Fruit fly (Drosophila melanogaster) whole organism, embryonic: Measurements from ENCODE around the gene CG44139.
A peak's percentile ranks its signal among the peaks of the same experiment; 100 is the strongest.

ENCODE experiments used
- Awh ChIP-seq: fragments of 200-800 bp; sonication (Bioruptor generic); IDR thresholded peaks from 2 replicates; pipeline ENCODE4, ENCODE4 v1.3.6; 2022; ENCODE audit warnings: missing biosample characterization, missing genetic modification characterization
- Bgb ChIP-seq: fragments of 200-800 bp; sonication (Bioruptor generic); IDR thresholded peaks from 2 replicates; pipeline ENCODE4 v1.3.6; 2022; ENCODE audit warnings: missing biosample characterization, missing genetic modification characterization; ENCODE audit not compliant: partially characterized antibody
- CG10267 ChIP-seq: fragments of 200-800 bp; sonication (Bioruptor generic); optimal IDR thresholded peaks from 2 replicates; lab custom pipeline; 2018; ENCODE audit warnings: missing biosample characterization, mild to moderate bottlenecking, missing genetic modification characterization, moderate library complexity
- CG12942 ChIP-seq: fragments of 200-800 bp; sonication (Bioruptor generic); optimal IDR thresholded peaks from 3 replicates; lab custom pipeline; 2016; ENCODE audit warnings: missing biosample characterization, missing genetic modification characterization
- CG14014 ChIP-seq: fragments of 200-800 bp; sonication (Bioruptor generic); IDR thresholded peaks from 2 replicates; pipeline ENCODE4 v1.3.6; 2022; ENCODE audit warnings: missing biosample characterization, missing genetic modification characterization
- CG14050 ChIP-seq: fragments of 200-800 bp; sonication (Bioruptor generic); IDR thresholded peaks from 3 replicates; pipeline ENCODE4 v1.3.6; 2022; ENCODE audit warnings: missing biosample characterization, missing genetic modification characterization
- CG15696 ChIP-seq: fragments of 200-800 bp; sonication (Bioruptor generic); optimal IDR thresholded peaks from 2 replicates; lab custom pipeline; 2019; ENCODE audit warnings: missing biosample characterization, mild to moderate bottlenecking, missing genetic modification characterization, moderate library complexity
- CG18599 ChIP-seq: fragments of 200-800 bp; sonication (Bioruptor generic); optimal IDR thresholded peaks from 3 replicates; lab custom pipeline; 2017; ENCODE audit warnings: missing biosample characterization, missing genetic modification characterization, mild to moderate bottlenecking, moderate library complexity, missing genetic modification reagents
- CG30431 ChIP-seq: fragments of 200-800 bp; sonication (Bioruptor generic); optimal IDR thresholded peaks from 2 replicates; lab custom pipeline; 2017; ENCODE audit warnings: missing biosample characterization, missing genetic modification characterization
- CG4617 ChIP-seq: fragments of 200-800 bp; sonication (Bioruptor generic); optimal IDR thresholded peaks from 3 replicates; lab custom pipeline; 2016; ENCODE audit warnings: missing biosample characterization, missing genetic modification characterization, borderline replicate concordance
- CG5180 ChIP-seq: fragments of 200-800 bp; sonication (Bioruptor generic); optimal IDR thresholded peaks from 3 replicates; lab custom pipeline; 2017; ENCODE audit warnings: missing biosample characterization, missing genetic modification characterization, mild to moderate bottlenecking, moderate library complexity, missing genetic modification reagents
- CG6272 ChIP-seq: fragments of 200-800 bp; sonication (Bioruptor generic); IDR thresholded peaks from 2 replicates; pipeline ENCODE4 v1.3.6; 2022; ENCODE audit warnings: missing biosample characterization, missing genetic modification characterization
- CG6683 ChIP-seq: fragments of 200-800 bp; sonication (Bioruptor generic); optimal IDR thresholded peaks from 2 replicates; lab custom pipeline; 2017; ENCODE audit warnings: missing biosample characterization, mild to moderate bottlenecking, missing genetic modification characterization, missing genetic modification reagents
- CG7556 ChIP-seq: fragments of 200-800 bp; sonication (Bioruptor generic); optimal IDR thresholded peaks from 2 replicates; lab custom pipeline; 2017; ENCODE audit warnings: missing biosample characterization, mild to moderate bottlenecking, missing genetic modification characterization
- CG8388 ChIP-seq: fragments of 200-800 bp; sonication (Bioruptor generic); optimal IDR thresholded peaks from 2 replicates; lab custom pipeline; 2019; ENCODE audit warnings: missing biosample characterization, mild to moderate bottlenecking, missing genetic modification characterization, moderate library complexity
- CG9932 ChIP-seq: fragments of 200-800 bp; sonication (Bioruptor generic); IDR thresholded peaks from 2 replicates; pipeline ENCODE4 v1.3.6; 2022; ENCODE audit warnings: missing biosample characterization, missing genetic modification characterization
- Doc3 ChIP-seq: fragments of 200-800 bp; sonication (Bioruptor generic); IDR thresholded peaks from 3 replicates; pipeline ENCODE4 v1.3.6; 2022; ENCODE audit warnings: missing biosample characterization, missing genetic modification characterization; ENCODE audit not compliant: partially characterized antibody
- E2f2 ChIP-seq: fragments of 200-800 bp; sonication (Bioruptor generic); IDR thresholded peaks from 2 replicates; pipeline ENCODE4 v1.3.6; 2022; ENCODE audit warnings: missing biosample characterization, missing genetic modification characterization
- Fer2 ChIP-seq: fragments of 200-800 bp; sonication (Bioruptor generic); optimal IDR thresholded peaks from 2 replicates; lab custom pipeline; 2018; ENCODE audit warnings: missing biosample characterization, mild to moderate bottlenecking, missing genetic modification characterization, moderate library complexity
- H2.0 ChIP-seq: fragments of 200-800 bp; sonication (Bioruptor generic); IDR thresholded peaks from 2 replicates; pipeline ENCODE4 v1.3.6; 2022; ENCODE audit warnings: missing biosample characterization, missing genetic modification characterization
- Hey ChIP-seq: fragments of 200-800 bp; sonication (Bioruptor generic); optimal IDR thresholded peaks from 3 replicates; lab custom pipeline; 2018; ENCODE audit warnings: missing biosample characterization, mild to moderate bottlenecking, missing genetic modification characterization
- Hr3 ChIP-seq: fragments of 200-800 bp; sonication (Bioruptor generic); optimal IDR thresholded peaks from 3 replicates; lab custom pipeline; 2016; ENCODE audit warnings: missing biosample characterization, missing genetic modification characterization
- MBD-R2 ChIP-seq: fragments of 200-800 bp; sonication (Bioruptor generic); IDR thresholded peaks from 2 replicates; pipeline ENCODE4 v1.3.6; 2022; ENCODE audit warnings: missing biosample characterization, missing genetic modification characterization
- MTF-1 ChIP-seq: fragments of 200-800 bp; sonication (Bioruptor generic); optimal IDR thresholded peaks from 2 replicates; lab custom pipeline; 2018; ENCODE audit warnings: missing biosample characterization, mild to moderate bottlenecking, missing genetic modification characterization, borderline replicate concordance
- Mad ChIP-seq: fragments of 200-800 bp; sonication (Bioruptor generic); optimal IDR thresholded peaks from 2 replicates; lab custom pipeline; 2016; ENCODE audit warnings: missing biosample characterization, missing genetic modification characterization
- Neu2 ChIP-seq: fragments of 200-800 bp; sonication (Bioruptor generic); optimal IDR thresholded peaks from 3 replicates; lab custom pipeline; 2016; ENCODE audit warnings: missing biosample characterization, missing genetic modification characterization, borderline replicate concordance
- Nf-YA ChIP-seq: fragments of 200-800 bp; sonication (Bioruptor generic); IDR thresholded peaks from 2 replicates; pipeline ENCODE4 v1.3.6; 2022; ENCODE audit warnings: missing biosample characterization, missing genetic modification characterization
- Oli ChIP-seq: fragments of 200-800 bp; sonication (Bioruptor generic); optimal IDR thresholded peaks from 2 replicates; lab custom pipeline; 2018; ENCODE audit warnings: missing biosample characterization, mild to moderate bottlenecking, missing genetic modification characterization, moderate library complexity
- Rfx ChIP-seq: fragments of 200-800 bp; sonication (Bioruptor generic); IDR thresholded peaks from 2 replicates; pipeline ENCODE4 v1.3.6; 2022; ENCODE audit warnings: missing biosample characterization, missing genetic modification characterization
- bcd ChIP-seq: fragments of 200-800 bp; sonication (Bioruptor generic); optimal IDR thresholded peaks from 2 replicates; lab custom pipeline; 2017; ENCODE audit warnings: missing biosample characterization, mild to moderate bottlenecking, missing genetic modification characterization
- btn ChIP-seq: fragments of 200-800 bp; sonication (Bioruptor generic); optimal IDR thresholded peaks from 2 replicates; lab custom pipeline; 2016; ENCODE audit warnings: missing biosample characterization, missing genetic modification characterization
- cato ChIP-seq: fragments of 200-800 bp; sonication (Bioruptor generic); optimal IDR thresholded peaks from 2 replicates; lab custom pipeline; 2016; ENCODE audit warnings: missing biosample characterization, missing genetic modification characterization, borderline replicate concordance
- corto ChIP-seq: fragments of 200-800 bp; sonication (Bioruptor generic); optimal IDR thresholded peaks from 2 replicates; lab custom pipeline; 2016; ENCODE audit warnings: missing biosample characterization, mild to moderate bottlenecking, missing genetic modification characterization, moderate library complexity
- da ChIP-seq: fragments of 200-800 bp; sonication (Bioruptor generic); optimal IDR thresholded peaks from 2 replicates; lab custom pipeline; 2016; ENCODE audit warnings: missing biosample characterization, missing genetic modification characterization
- ems ChIP-seq: fragments of 200-800 bp; sonication (Bioruptor generic); optimal IDR thresholded peaks from 3 replicates; lab custom pipeline; 2016; ENCODE audit warnings: missing biosample characterization, missing genetic modification characterization
- esg ChIP-seq: fragments of 200-800 bp; sonication (Bioruptor generic); conservative IDR thresholded peaks from 2 replicates; pipeline ENCODE4 v1.3.6; 2022; ENCODE audit warnings: missing biosample characterization, missing genetic modification characterization
- gem ChIP-seq: fragments of 200-800 bp; sonication (Bioruptor generic); optimal IDR thresholded peaks from 2 replicates; lab custom pipeline; 2019; ENCODE audit warnings: missing biosample characterization, mild to moderate bottlenecking, missing genetic modification characterization, moderate library complexity
- jigr1 ChIP-seq: fragments of 200-800 bp; sonication (Bioruptor generic); IDR thresholded peaks from 3 replicates; pipeline ENCODE4 v1.3.6; 2022; ENCODE audit warnings: missing biosample characterization, missing genetic modification characterization
- klu ChIP-seq: fragments of 200-800 bp; sonication (Bioruptor generic); IDR thresholded peaks from 2 replicates; pipeline ENCODE4 v1.3.6; 2022; ENCODE audit warnings: missing biosample characterization, missing genetic modification characterization
- shn ChIP-seq: fragments of 200-800 bp; sonication (Bioruptor generic); optimal IDR thresholded peaks from 3 replicates; lab custom pipeline; 2016; ENCODE audit warnings: missing biosample characterization, missing genetic modification characterization
- slbo ChIP-seq: fragments of 200-800 bp; sonication (Bioruptor generic); IDR thresholded peaks from 2 replicates; pipeline ENCODE4 v1.3.6; 2022; ENCODE audit warnings: missing biosample characterization, missing genetic modification characterization
- slou ChIP-seq: fragments of 200-800 bp; sonication (Bioruptor generic); optimal IDR thresholded peaks from 3 replicates; lab custom pipeline; 2016; ENCODE audit warnings: missing biosample characterization, missing genetic modification characterization
- sug ChIP-seq: fragments of 200-800 bp; optimal IDR thresholded peaks from 2 replicates; lab custom pipeline; 2019; ENCODE audit warnings: missing biosample characterization, mild to moderate bottlenecking, missing genetic modification characterization, moderate library complexity
- tin ChIP-seq: fragments of 200-800 bp; sonication (Bioruptor generic); optimal IDR thresholded peaks from 3 replicates; lab custom pipeline; 2016; ENCODE audit warnings: missing biosample characterization, missing genetic modification characterization
- twi ChIP-seq: fragments of 200-800 bp; optimal IDR thresholded peaks from 2 replicates; lab custom pipeline; 2019; ENCODE audit warnings: missing biosample characterization, mild to moderate bottlenecking, missing genetic modification characterization, moderate library complexity
- vnd ChIP-seq: fragments of 200-800 bp; sonication (Bioruptor generic); IDR thresholded peaks from 3 replicates; pipeline ENCODE4 v1.3.6; 2022; ENCODE audit warnings: missing biosample characterization, missing genetic modification characterization; ENCODE audit not compliant: partially characterized antibody
- wdn ChIP-seq: fragments of 200-800 bp; sonication (Bioruptor generic); IDR thresholded peaks from 2 replicates; pipeline ENCODE4 v1.3.6; 2022; ENCODE audit warnings: missing biosample characterization, missing genetic modification characterization
- zen ChIP-seq: fragments of 200-800 bp; sonication (Bioruptor generic); optimal IDR thresholded peaks from 3 replicates; lab custom pipeline; 2018; ENCODE audit warnings: missing biosample characterization, mild to moderate bottlenecking, missing genetic modification characterization, moderate library complexity

The CG44139 gene

dm6 chr2L:2375655-2376417 is 48.8 kb upstream of the CG44139 start, which contains the start of gene Atxn7 (continued):
- TF ChIP-seq Nf-YA (GFP tag; lab: Robert Waterston, UW) (0 out of 2 replicates have a peak, but pooled peaks have one; percentile 11), CG4617 (peak; percentile 97), slou (GFP tag; lab: Kevin White, UChicago) (no peak), corto (no peak), shn (GFP tag; lab: Kevin White, UChicago) (peak; percentile 50), Mad (GFP tag; lab: Kevin White, UChicago) (peak; percentile 73), CG9932 (peak; percentile 52), E2f2 (peak; percentile 46), CG14014 (peak; percentile 51; the same call in 1 of the 2 replicates), MTF-1 (GFP tag; lab: Kevin White, UChicago) (peak; percentile 70), CG5180 (peak; percentile 40), CG14050 (GFP tag; lab: Robert Waterston, UW) (peak; percentile 55; the same call in 2 of the 3 replicates), btn (GFP tag; lab: Kevin White, UChicago) (no peak), tin (GFP tag; lab: Kevin White, UChicago) (peak; percentile 44), Fer2 (tag; lab: Kevin White, UChicago) (peak; percentile 41), Rfx (GFP tag; lab: Robert Waterston, UW) (peak; percentile 76), esg (GFP tag; lab: Robert Waterston, UW) (no peak), klu (GFP tag; lab: Robert Waterston, UW) (0 out of 2 replicates have a peak, but pooled peaks have one; percentile 52), vnd (peak; percentile 83), Awh (GFP tag; lab: Robert Waterston, UW) (peak; percentile 42; the same call in 1 of the 2 replicates), CG7556 (GFP tag; lab: Kevin White, UChicago) (peak; percentile 53), Oli (tag; lab: Kevin White, UChicago) (peak; percentile 53), Neu2 (GFP tag; lab: Kevin White, UChicago) (peak; percentile 13), bcd (GFP tag; lab: Kevin White, UChicago) (peak; percentile 80), sug (peak; percentile 89), zen (peak; percentile 88), CG15696 (tag; lab: Kevin White, UChicago) (no peak), CG10267 (tag; lab: Kevin White, UChicago) (peak; percentile 67), CG8388 (GFP tag; lab: Kevin White, UChicago) (peak; percentile 53), slbo (GFP tag; lab: Robert Waterston, UW) (peak; percentile 38; the same call in 1 of the 2 replicates), gem (peak; percentile 55), CG18599 (GFP tag; lab: Kevin White, UChicago) (peak; percentile 51), Doc3 (peak; percentile 88), cato (GFP tag; lab: Kevin White, UChicago) (no peak), CG12942 (peak; percentile 17), Bgb (peak; percentile 98), da (GFP tag; lab: Kevin White, UChicago) (peak; percentile 77), H2.0 (GFP tag; lab: Robert Waterston, UW) (peak; percentile 8; the same call in 1 of the 2 replicates), CG30431 (GFP tag; lab: Kevin White, UChicago) (no peak), twi (peak; percentile 34), Hey (tag; lab: Kevin White, UChicago) (peak; percentile 47), MBD-R2 (peak; percentile 90), ems (GFP tag; lab: Kevin White, UChicago) (peak; percentile 46), jigr1 (GFP tag; lab: Robert Waterston, UW) (no peak), CG6272 (GFP tag; lab: Robert Waterston, UW) (peak; percentile 37; the same call in 1 of the 2 replicates), Hr3 (GFP tag; lab: Kevin White, UChicago) (no peak), CG6683 (GFP tag; lab: Kevin White, UChicago) (no peak), wdn (GFP tag; lab: Robert Waterston, UW) (peak; percentile 44; the same call in 1 of the 2 replicates)
